Worm (Caenorhabditis elegans): Measurements from ENCODE around the gene K02A2.5.

ce11 chrII:7374143-7374542 lies 37.7 kb downstream of the K02A2.5 start, which contains the start of the genes mtch-1 and rpb-4:
- TF ChIP-seq nhr-76 (tag; optimal IDR thresholded peaks at IDR 0.05) = no peak
- no peak for TF ChIP-seq lin-13 (tag; optimal IDR thresholded peaks at IDR 0.05)
- no peak for TF ChIP-seq nhr-12 (tag; optimal IDR thresholded peaks at IDR 0.05)
- no peak for TF ChIP-seq snpc-4 (tag; optimal IDR thresholded peaks at IDR 0.05)
- TF ChIP-seq nhr-28 (tag; optimal IDR thresholded peaks at IDR 0.05) = no peak
- TF ChIP-seq pha-4 (tag; optimal IDR thresholded peaks at IDR 0.05) = no peak
- TF ChIP-seq unc-62 (GFP tag; optimal IDR thresholded peaks at IDR 0.05) = no peak
- no peak for TF ChIP-seq tbx-8 (GFP tag; optimal IDR thresholded peaks at IDR 0.05)
- no peak for TF ChIP-seq elt-1 (tag; optimal IDR thresholded peaks at IDR 0.05; ENCODE audit: borderline replicate concordance, insufficient read depth)
- no peak for TF ChIP-seq ztf-11 (tag; optimal IDR thresholded peaks at IDR 0.05)
- TF ChIP-seq mab-5 (tag; optimal IDR thresholded peaks at IDR 0.05) = no peak

Data from whole organism, mixed stage, embryonic.